Worm (Caenorhabditis elegans) whole organism, midembryonic: Measurements from ENCODE around the gene F57C2.5.

Experiments
- T22C8.4 ChIP-seq: fragments of 200-800 bp; sonication (Bioruptor generic); IDR thresholded peaks from 2 replicates; pipeline ENCODE4 v1.3.6; 2022; ENCODE audit warnings: missing genetic modification characterization, missing compliant biosample characterization
- flt-1 ChIP-seq: fragments of 200-800 bp; sonication (Bioruptor generic); IDR thresholded peaks from 2 replicates; pipeline ENCODE4 v1.3.6; 2022; ENCODE audit warnings: missing genetic modification characterization, missing compliant biosample characterization
- klf-2 ChIP-seq: fragments of 200-800 bp; sonication (Bioruptor generic); conservative IDR thresholded peaks from 2 replicates; pipeline ENCODE4 v1.3.6; 2022; ENCODE audit warnings: missing genetic modification reagents, missing genetic modification characterization, missing compliant biosample characterization
- ztf-23 ChIP-seq: fragments of 200-800 bp; sonication (Bioruptor generic); IDR thresholded peaks from 2 replicates; pipeline ENCODE4 v1.3.6; 2022; ENCODE audit warnings: missing genetic modification reagents, missing genetic modification characterization, missing compliant biosample characterization

DNA sequence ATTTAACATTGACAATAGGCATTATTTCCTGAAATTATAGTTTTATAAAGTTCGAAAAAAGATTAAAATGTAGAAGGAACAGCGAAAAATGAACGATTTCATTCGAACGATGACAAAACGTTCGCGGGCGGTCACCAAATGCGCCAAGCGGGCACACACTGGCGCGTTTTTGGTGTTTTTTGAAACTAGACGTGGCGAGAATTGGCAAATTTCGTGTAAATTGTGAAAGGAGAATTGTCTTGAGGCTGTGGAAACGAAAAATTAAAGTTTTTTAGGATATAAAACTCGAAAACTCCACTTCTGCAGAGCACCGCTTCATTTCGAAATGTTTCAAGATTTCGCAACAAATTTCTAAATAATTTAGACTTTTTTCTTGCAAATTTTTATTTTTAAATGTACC, 39.4 kb downstream of the F57C2.5 start, which contains the start of gene usp-14:
- TF ChIP-seq ztf-23 (GFP tag; lab: Robert Waterston, UW) (peak; percentile 62; the same call in 1 of the 2 replicates), klf-2 (no peak), T22C8.4 (GFP tag; lab: Robert Waterston, UW) (no peak), flt-1 (GFP tag; lab: Robert Waterston, UW) (no peak)
